Worm (Caenorhabditis elegans) whole organism, mixed stage, embryonic: ENCODE measurements around the gene srg-62.

Source experiments
- lin-13 ChIP-seq: fragments of 150-350 bp; optimal IDR thresholded peaks from 2 replicates; lab custom pipeline; 2014; ENCODE audit warnings: missing biosample characterization, missing genetic modification characterization
- pha-4 ChIP-seq: fragments of 150-350 bp; optimal IDR thresholded peaks from 2 replicates; lab custom pipeline; 2018; ENCODE audit warnings: missing biosample characterization, missing genetic modification reagents, missing genetic modification characterization

- TF ChIP-seq lin-13 (tag; lab: Kevin White, UChicago), result no peak
- no peak for TF ChIP-seq pha-4 (tag; lab: Kevin White, UChicago)
These were observed 14.0 kb downstream of the srg-62 start, which contains the start of gene str-33 for ce11 chrV:2728236-2728635.
